Worm (Caenorhabditis elegans): ENCODE data around the gene R151.1.

DNA sequence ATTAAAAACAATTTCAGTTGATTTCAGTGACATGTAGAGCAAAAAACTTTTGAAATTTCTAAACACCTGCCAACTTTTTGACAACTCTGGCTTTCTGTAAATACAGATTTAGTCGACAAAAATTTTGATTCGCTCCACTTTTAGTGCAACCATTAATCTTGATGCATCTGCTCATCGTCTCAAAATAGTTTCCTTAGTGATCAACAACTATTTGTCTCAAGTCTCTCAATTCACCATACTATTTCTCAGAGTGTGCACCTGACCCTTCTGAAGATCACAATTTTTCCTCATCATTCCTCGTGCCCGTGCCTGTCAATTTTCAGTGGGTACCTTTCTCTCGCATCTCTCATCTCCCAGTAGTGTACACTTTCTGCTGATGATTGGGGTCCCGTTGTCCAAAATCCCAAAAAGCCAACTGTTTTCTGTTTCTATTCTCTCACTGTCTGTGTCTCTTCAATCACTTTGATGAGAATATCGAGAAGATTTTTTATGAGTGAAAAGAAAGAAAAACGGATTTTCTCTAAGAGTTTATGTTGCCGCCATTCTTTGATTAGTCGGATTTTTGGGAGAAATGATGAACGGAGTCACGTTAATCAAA is 697 bp downstream of the R151.1 start:
- no peak for TF ChIP-seq snpc-4 (tag; optimal IDR thresholded peaks at IDR 0.05)
- TF ChIP-seq unc-62 (GFP tag; optimal IDR thresholded peaks at IDR 0.05), result peak; percentile 96
- TF ChIP-seq M03D4.4 (tag; optimal IDR thresholded peaks at IDR 0.05), result no peak
